Fruit fly (Drosophila melanogaster) whole organism, embryonic: ENCODE data around the gene CG7906.

Source experiments
- BEAF-32 ChIP-seq: fragments of 200-800 bp; sonication (Bioruptor generic); optimal IDR thresholded peaks from 3 replicates; lab custom pipeline; 2017; ENCODE audit warnings: missing biosample characterization, missing genetic modification characterization, mild to moderate bottlenecking, moderate library complexity, missing genetic modification reagents
- Blimp-1 ChIP-seq: fragments of 200-800 bp; sonication (Bioruptor generic); optimal IDR thresholded peaks from 3 replicates; lab custom pipeline; 2018; ENCODE audit warnings: missing biosample characterization, missing genetic modification characterization, mild to moderate bottlenecking, moderate library complexity, missing genetic modification reagents
- CG10209 ChIP-seq: fragments of 200-800 bp; sonication (Bioruptor generic); optimal IDR thresholded peaks from 3 replicates; lab custom pipeline; 2017; ENCODE audit warnings: missing biosample characterization, mild to moderate bottlenecking, missing genetic modification characterization, missing genetic modification reagents
- CG1024 ChIP-seq: fragments of 200-800 bp; sonication (Bioruptor generic); IDR thresholded peaks from 2 replicates; pipeline ENCODE4 v1.3.6; 2022; ENCODE audit warnings: missing biosample characterization, missing genetic modification characterization
- CG10979 ChIP-seq: fragments of 200-800 bp; sonication (Bioruptor generic); optimal IDR thresholded peaks from 2 replicates; lab custom pipeline; 2018; ENCODE audit warnings: missing biosample characterization, mild to moderate bottlenecking, missing genetic modification characterization, moderate library complexity
- CG11247 ChIP-seq: fragments of 200-800 bp; sonication (Bioruptor generic); IDR thresholded peaks from 2 replicates; pipeline ENCODE4 v1.3.6; 2022; ENCODE audit warnings: missing biosample characterization, missing genetic modification characterization
- CG13775 ChIP-seq: fragments of 200-800 bp; sonication (Bioruptor generic); optimal IDR thresholded peaks from 3 replicates; lab custom pipeline; 2017; ENCODE audit warnings: missing biosample characterization, mild to moderate bottlenecking, missing genetic modification characterization
- CG15011 ChIP-seq: fragments of 200-800 bp; sonication (Bioruptor generic); optimal IDR thresholded peaks from 3 replicates; lab custom pipeline; 2018; ENCODE audit warnings: missing biosample characterization, mild to moderate bottlenecking, missing genetic modification characterization
- CG15696 ChIP-seq: fragments of 200-800 bp; sonication (Bioruptor generic); optimal IDR thresholded peaks from 2 replicates; lab custom pipeline; 2019; ENCODE audit warnings: missing biosample characterization, mild to moderate bottlenecking, missing genetic modification characterization, moderate library complexity
- CG1647 ChIP-seq: fragments of 200-800 bp; sonication (Bioruptor generic); optimal IDR thresholded peaks from 3 replicates; lab custom pipeline; 2016; ENCODE audit warnings: missing biosample characterization, missing genetic modification characterization
- CG16779 ChIP-seq: fragments of 200-800 bp; sonication (Bioruptor generic); IDR thresholded peaks from 2 replicates; pipeline ENCODE4 v1.3.6; 2022; ENCODE audit warnings: missing biosample characterization, missing genetic modification characterization
- CG17912 ChIP-seq: fragments of 200-800 bp; sonication (Bioruptor generic); optimal IDR thresholded peaks from 2 replicates; lab custom pipeline; 2018; ENCODE audit warnings: missing biosample characterization, mild to moderate bottlenecking, missing genetic modification characterization
- CG2875 ChIP-seq: fragments of 200-800 bp; sonication (Bioruptor generic); optimal IDR thresholded peaks from 2 replicates; lab custom pipeline; 2017; ENCODE audit warnings: missing biosample characterization, mild to moderate bottlenecking, missing genetic modification characterization, missing genetic modification reagents
- CG30020 ChIP-seq: fragments of 200-800 bp; optimal IDR thresholded peaks from 2 replicates; lab custom pipeline; 2019; ENCODE audit warnings: missing biosample characterization, mild to moderate bottlenecking, missing genetic modification characterization, moderate library complexity
- CG4730 ChIP-seq: fragments of 200-800 bp; sonication (Bioruptor generic); IDR thresholded peaks from 2 replicates; pipeline ENCODE4 v1.3.6; 2022; ENCODE audit warnings: missing biosample characterization, missing genetic modification characterization
- CG5180 ChIP-seq: fragments of 200-800 bp; sonication (Bioruptor generic); optimal IDR thresholded peaks from 3 replicates; lab custom pipeline; 2017; ENCODE audit warnings: missing biosample characterization, missing genetic modification characterization, mild to moderate bottlenecking, moderate library complexity, missing genetic modification reagents
- D ChIP-seq, 2 experiments: fragments of 200-800 bp in 1 of 2; fragments of >200 bp in 1 of 2; sonication (Bioruptor generic) in 1 of 2; optimal IDR thresholded peaks; 2 replicates in 1 of 2; 3 replicates in 1 of 2; lab custom pipeline; 2017; ENCODE audit warnings: mild to moderate bottlenecking in 1 of 2, missing biosample characterization in 1 of 2, missing genetic modification characterization in 1 of 2, missing genetic modification reagents in 1 of 2
- Dbx ChIP-seq: fragments of 200-800 bp; sonication (Bioruptor generic); IDR thresholded peaks from 3 replicates; pipeline ENCODE4 v1.3.6; 2022; ENCODE audit warnings: missing biosample characterization, missing genetic modification characterization
- Dip2 ChIP-seq: fragments of 200-800 bp; sonication (Bioruptor generic); IDR thresholded peaks from 2 replicates; pipeline ENCODE4 v1.3.6; 2022; ENCODE audit warnings: missing biosample characterization, missing genetic modification characterization
- Dref ChIP-seq: fragments of 200-800 bp; sonication (Bioruptor generic); IDR thresholded peaks from 2 replicates; pipeline ENCODE4 v1.3.6; 2022; ENCODE audit warnings: missing biosample characterization, missing genetic modification characterization
- Gsc ChIP-seq: fragments of 200-800 bp; sonication (Bioruptor generic); IDR thresholded peaks from 2 replicates; pipeline ENCODE4 v1.3.6; 2022; ENCODE audit warnings: missing biosample characterization, missing genetic modification characterization
- HLH54F ChIP-seq: fragments of 200-800 bp; sonication (Bioruptor generic); optimal IDR thresholded peaks from 3 replicates; lab custom pipeline; 2016; ENCODE audit warnings: missing biosample characterization, missing genetic modification characterization
- HLHmδ ChIP-seq: fragments of 200-800 bp; sonication (Bioruptor generic); optimal IDR thresholded peaks from 2 replicates; lab custom pipeline; 2018; ENCODE audit warnings: missing biosample characterization, mild to moderate bottlenecking, missing genetic modification characterization, moderate library complexity
- Hmx ChIP-seq: fragments of 200-800 bp; sonication (Bioruptor generic); optimal IDR thresholded peaks from 2 replicates; lab custom pipeline; 2016; ENCODE audit warnings: missing biosample characterization, missing genetic modification characterization
- Hr51 ChIP-seq, 2 experiments: fragments of 200-800 bp; sonication (Bioruptor generic); optimal IDR thresholded peaks; 2 replicates in 1 of 2; 3 replicates in 1 of 2; lab custom pipeline; 2016 to 2018; ENCODE audit warnings: missing biosample characterization in 2 of 2, missing genetic modification characterization in 2 of 2, mild to moderate bottlenecking in 1 of 2, moderate library complexity in 1 of 2
- NfI ChIP-seq: fragments of 200-800 bp; sonication (Bioruptor generic); optimal IDR thresholded peaks from 3 replicates; lab custom pipeline; 2018; ENCODE audit warnings: missing biosample characterization, mild to moderate bottlenecking, missing genetic modification characterization, moderate library complexity
- Pdp1 ChIP-seq, 2 experiments: fragments of 200-800 bp; sonication (Bioruptor generic); optimal IDR thresholded peaks; 3 replicates each; lab custom pipeline; 2016; ENCODE audit warnings: missing biosample characterization in 2 of 2, missing genetic modification characterization in 2 of 2, mild to moderate bottlenecking in 1 of 2, moderate library complexity in 1 of 2
- Sox100B ChIP-seq: fragments of 200-800 bp; sonication (Bioruptor generic); optimal IDR thresholded peaks from 3 replicates; lab custom pipeline; 2018; ENCODE audit warnings: missing biosample characterization, mild to moderate bottlenecking, missing genetic modification characterization
- al ChIP-seq: fragments of 200-800 bp; sonication (Bioruptor generic); IDR thresholded peaks from 2 replicates; pipeline ENCODE4 v1.3.6; 2022; ENCODE audit warnings: missing biosample characterization, missing genetic modification characterization
- chinmo ChIP-seq: fragments of 200-800 bp; sonication (Bioruptor generic); IDR thresholded peaks from 4 replicates; pipeline ENCODE4 v1.3.6; 2022; ENCODE audit warnings: missing biosample characterization, missing genetic modification characterization; ENCODE audit not compliant: partially characterized antibody
- disco-r ChIP-seq: fragments of 200-800 bp; sonication (Bioruptor generic); optimal IDR thresholded peaks from 2 replicates; lab custom pipeline; 2016; ENCODE audit warnings: missing biosample characterization, missing genetic modification characterization
- dmrt99B ChIP-seq: fragments of 200-800 bp; sonication (Bioruptor generic); optimal IDR thresholded peaks from 2 replicates; lab custom pipeline; 2018; ENCODE audit warnings: missing biosample characterization, mild to moderate bottlenecking, missing genetic modification characterization, moderate library complexity
- ewg ChIP-seq: fragments of 200-800 bp; sonication (Bioruptor generic); optimal IDR thresholded peaks from 3 replicates; lab custom pipeline; 2017; ENCODE audit warnings: mild to moderate bottlenecking, missing biosample characterization, missing genetic modification reagents, missing genetic modification characterization
- hth ChIP-seq: fragments of >200 bp; optimal IDR thresholded peaks from 2 replicates; lab custom pipeline; 2017; ENCODE audit warnings: inconsistent platforms
- jing ChIP-seq: fragments of 200-800 bp; sonication (Bioruptor generic); optimal IDR thresholded peaks from 2 replicates; lab custom pipeline; 2018; ENCODE audit warnings: missing biosample characterization, mild to moderate bottlenecking, missing genetic modification characterization
- mirr ChIP-seq: fragments of 200-800 bp; sonication (Bioruptor generic); optimal IDR thresholded peaks from 3 replicates; lab custom pipeline; 2018; ENCODE audit warnings: missing biosample characterization, mild to moderate bottlenecking, missing genetic modification characterization
- mld ChIP-seq: fragments of 200-800 bp; sonication (Bioruptor generic); IDR thresholded peaks from 3 replicates; pipeline ENCODE4 v1.3.6; 2022; ENCODE audit warnings: missing biosample characterization, missing genetic modification characterization; ENCODE audit not compliant: partially characterized antibody
- nerfin-1 ChIP-seq: fragments of 200-800 bp; sonication (Bioruptor generic); optimal IDR thresholded peaks from 3 replicates; lab custom pipeline; 2019; ENCODE audit warnings: missing biosample characterization, mild to moderate bottlenecking, missing genetic modification characterization, moderate library complexity
- psq ChIP-seq: fragments of 200-800 bp; sonication (Bioruptor generic); optimal IDR thresholded peaks from 2 replicates; lab custom pipeline; 2017; ENCODE audit warnings: missing biosample characterization, missing genetic modification characterization
- pum ChIP-seq: fragments of 200-800 bp; sonication (Bioruptor generic); optimal IDR thresholded peaks from 2 replicates; lab custom pipeline; 2016; ENCODE audit warnings: missing biosample characterization, missing genetic modification characterization
- sc ChIP-seq, 3 experiments: fragments of >200 bp in 2 of 3; fragments of 200-800 bp in 1 of 3; sonication (Bioruptor generic) in 1 of 3; optimal IDR thresholded peaks; 2 replicates in 2 of 3; 3 replicates in 1 of 3; lab custom pipeline; 2017; ENCODE audit warnings: mild to moderate bottlenecking in 1 of 3, missing biosample characterization in 1 of 3, missing genetic modification characterization in 1 of 3, missing genetic modification reagents in 1 of 3
- sisA ChIP-seq: fragments of 200-800 bp; sonication (Bioruptor generic); IDR thresholded peaks from 2 replicates; pipeline ENCODE4 v1.3.6; 2022; ENCODE audit warnings: missing biosample characterization, missing genetic modification characterization
- toy ChIP-seq: fragments of 200-800 bp; sonication (Bioruptor generic); IDR thresholded peaks from 2 replicates; pipeline ENCODE4 v1.3.6; 2022; ENCODE audit warnings: missing biosample characterization, missing genetic modification characterization
- trh ChIP-seq: fragments of 200-800 bp; sonication (Bioruptor generic); optimal IDR thresholded peaks from 2 replicates; lab custom pipeline; 2016; ENCODE audit warnings: missing biosample characterization, missing genetic modification characterization
- tx ChIP-seq: fragments of 200-800 bp; sonication (Bioruptor generic); optimal IDR thresholded peaks from 2 replicates; lab custom pipeline; 2016; ENCODE audit warnings: missing biosample characterization, missing genetic modification characterization
- unc-4 ChIP-seq: fragments of 200-800 bp; sonication (Bioruptor generic); IDR thresholded peaks from 2 replicates; pipeline ENCODE4 v1.3.6; 2022; ENCODE audit warnings: missing biosample characterization, missing genetic modification characterization; ENCODE audit not compliant: partially characterized antibody

The CG7906 gene

dm6 chr3L:14272109-14273070, 36.0 kb downstream of the CG7906 start (continued):
- TF ChIP-seq pum (GFP tag; lab: Kevin White, UChicago) (no peak), Dbx (GFP tag; lab: Robert Waterston, UW) (peak; percentile 64; the same call in 2 of the 3 replicates), CG10979 (peak; percentile 75), Hmx (no peak), Hr51 (GFP tag; optimal IDR thresholded peaks at IDR 0.05; lab: Kevin White, UChicago) (peak; percentile 26 to 95), al (GFP tag; lab: Robert Waterston, UW) (peak; percentile 48; the same call in 1 of the 2 replicates), CG11247 (GFP tag; lab: Robert Waterston, UW) (peak; percentile 60; the same call in 1 of the 2 replicates), dmrt99B (peak; percentile 88), CG17912 (no peak), HLH54F (GFP tag; lab: Kevin White, UChicago) (no peak), CG16779 (GFP tag; lab: Robert Waterston, UW) (no peak), Sox100B (peak; percentile 96), sisA (GFP tag; lab: Robert Waterston, UW) (peak; percentile 77), ewg (peak; percentile 87), mld (GFP tag; lab: Robert Waterston, UW) (no peak), mirr (GFP tag; lab: Kevin White, UChicago) (no peak), Gsc (GFP tag; lab: Robert Waterston, UW) (no peak), CG1024 (GFP tag; lab: Robert Waterston, UW) (no peak), jing (GFP tag; lab: Kevin White, UChicago) (peak; percentile 70), NfI (GFP tag; lab: Kevin White, UChicago) (peak; percentile 87), CG15011 (peak; percentile 49), chinmo (GFP tag; lab: Robert Waterston, UW) (0 out of 4 replicates have a peak, but pooled peaks have one; percentile 46), CG13775 (GFP tag; lab: Kevin White, UChicago) (peak; percentile 95), CG15696 (peak; percentile 77), Pdp1 (GFP tag; optimal IDR thresholded peaks at IDR 0.05; lab: Kevin White, UChicago) (peak in 1 of 2 experiments; percentile 42), tx (GFP tag; lab: Kevin White, UChicago) (peak; percentile 29), BEAF-32 (no peak), disco-r (no peak), CG2875 (GFP tag; lab: Kevin White, UChicago) (peak; percentile 93), sc (optimal IDR thresholded peaks at IDR 0.05; lab: Kevin White, UChicago) (no peak), sc (GFP tag; optimal IDR thresholded peaks at IDR 0.05; lab: Kevin White, UChicago) (peak; percentile 94), hth (no peak), psq (GFP tag; lab: Kevin White, UChicago) (peak; percentile 76), CG30020 (peak; percentile 73), Dref (GFP tag; lab: Robert Waterston, UW) (no peak), CG10209 (GFP tag; lab: Kevin White, UChicago) (peak; percentile 94), toy (GFP tag; lab: Robert Waterston, UW) (no peak), Dip2 (GFP tag; lab: Robert Waterston, UW) (no peak), nerfin-1 (peak; percentile 38), CG5180 (GFP tag; lab: Kevin White, UChicago) (peak; percentile 62), CG4730 (GFP tag; lab: Robert Waterston, UW) (peak; percentile 53; the same call in 1 of the 2 replicates), unc-4 (GFP tag; lab: Robert Waterston, UW) (no peak), CG1647 (no peak), trh (peak; percentile 80), D (optimal IDR thresholded peaks at IDR 0.05; lab: Kevin White, UChicago) (no peak), D (GFP tag; optimal IDR thresholded peaks at IDR 0.05; lab: Kevin White, UChicago) (peak; percentile 95), Blimp-1 (GFP tag; lab: Kevin White, UChicago) (peak; percentile 57), HLHmδ (GFP tag; lab: Kevin White, UChicago) (no peak)
